Fruit fly (Drosophila melanogaster): ENCODE measurements around the gene CG33654.

The CG33654 gene

dm6 chr3R:9583122-9583521 is at the start of gene CG33654:
TSS of gene CG33654 (minus strand) at chr3R:9583222.
- no peak for TF ChIP-seq CG8478 (optimal IDR thresholded peaks at IDR 0.05)
- no peak for TF ChIP-seq CTCF (optimal IDR thresholded peaks at IDR 0.05)

DNA sequence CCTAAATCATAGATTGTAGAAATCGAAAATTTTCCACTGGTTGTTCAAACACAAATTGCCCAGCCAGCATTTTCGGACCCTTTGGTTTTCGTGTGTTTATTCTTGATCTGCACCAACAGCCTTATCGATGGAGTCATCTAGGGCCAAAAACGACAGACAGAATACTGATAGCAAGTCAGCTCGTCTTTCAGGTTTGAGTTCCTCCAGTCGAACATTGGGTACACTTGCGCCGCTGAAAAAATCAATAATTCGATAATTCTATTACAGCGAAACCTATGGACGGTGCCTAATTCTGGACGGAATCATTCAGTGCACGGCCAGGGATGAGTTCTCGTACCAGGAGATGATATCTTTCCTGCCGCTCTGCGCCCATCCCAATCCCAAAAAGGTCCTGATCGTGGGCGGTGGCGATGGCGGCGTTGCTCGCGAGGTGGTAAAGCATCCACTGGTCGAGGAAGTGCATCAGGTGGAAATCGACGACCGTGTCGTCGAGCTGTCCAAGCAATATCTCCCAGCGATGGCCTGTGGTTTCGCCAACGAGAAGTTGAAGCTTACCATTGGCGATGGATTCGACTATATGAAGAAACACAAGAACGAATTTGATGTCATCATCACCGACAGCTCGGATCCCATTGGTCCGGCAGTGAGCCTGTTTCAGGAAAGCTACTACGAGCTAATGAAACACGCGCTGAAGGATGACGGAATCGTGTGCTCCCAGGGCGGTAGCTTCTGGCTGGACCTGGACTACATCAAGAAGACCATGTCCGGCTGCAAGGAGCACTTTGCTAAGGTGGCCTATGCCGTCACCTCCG is 49.3 kb upstream of the CG33654 start:
- TF ChIP-seq CTCF (optimal IDR thresholded peaks at IDR 0.05): no peak
- no peak for TF ChIP-seq CG8478 (optimal IDR thresholded peaks at IDR 0.05)

DNA sequence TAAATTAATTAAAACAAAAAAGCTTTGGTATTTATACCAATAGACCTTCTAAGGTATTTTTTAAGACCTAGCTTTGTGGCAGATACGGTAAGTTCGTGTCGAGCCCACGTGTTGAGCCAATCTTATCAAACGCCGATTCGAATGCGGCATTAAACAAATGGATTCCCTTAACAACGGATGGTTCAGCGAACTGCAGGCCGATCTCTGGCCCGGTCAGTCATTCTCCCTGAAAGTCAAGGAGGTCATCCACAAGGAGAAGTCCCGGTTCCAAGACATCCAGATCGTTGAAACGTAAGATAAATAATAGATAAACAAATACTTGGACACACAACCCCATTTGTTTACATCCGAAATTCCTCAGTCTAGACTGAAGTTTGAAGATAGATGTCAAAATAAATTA is 48.5 kb upstream of the CG33654 start, which contains the start of gene SpdS:
Gene SpdS, plus strand, starts transcription at position 78 of the 400 bp plus-strand sequence.
- TF ChIP-seq CG8478 (optimal IDR thresholded peaks at IDR 0.05) (no peak), CTCF (optimal IDR thresholded peaks at IDR 0.05) (no peak)

DNA sequence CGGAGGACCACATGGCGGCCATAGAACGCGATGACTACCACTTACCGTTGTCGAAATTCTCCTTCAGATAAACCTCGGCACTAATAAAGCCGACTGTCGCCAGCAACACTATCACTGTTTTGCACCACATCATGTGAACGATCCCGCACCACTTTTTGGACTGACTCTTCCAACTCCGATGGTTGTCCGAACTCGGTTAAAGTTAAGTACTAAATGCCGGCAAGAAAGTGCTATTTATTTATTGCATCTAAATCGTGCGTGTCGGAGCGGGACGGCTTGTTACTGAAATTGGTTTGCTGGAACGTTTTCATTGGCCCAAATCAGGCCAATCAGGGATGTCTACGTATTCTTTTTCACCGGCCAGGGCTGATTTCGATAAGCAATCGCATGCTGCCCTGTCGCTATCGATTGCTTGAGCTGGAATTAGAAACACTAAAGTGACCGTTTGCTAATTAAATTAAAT is 47.6 kb upstream of the CG33654 start, which contains the start of gene Calr:
Gene Calr, minus strand, starts transcription at position 219 of the 463 bp plus-strand sequence.
- TF ChIP-seq CG8478 (optimal IDR thresholded peaks at IDR 0.05) (no peak), CTCF (optimal IDR thresholded peaks at IDR 0.05) (peak in 1 of 2 experiments; percentile 5)

dm6 chr3R:9630053-9630632 is 47.1 kb upstream of the CG33654 start:
- TF ChIP-seq CTCF (optimal IDR thresholded peaks at IDR 0.05) (no peak), CG8478 (optimal IDR thresholded peaks at IDR 0.05) (no peak)

DNA sequence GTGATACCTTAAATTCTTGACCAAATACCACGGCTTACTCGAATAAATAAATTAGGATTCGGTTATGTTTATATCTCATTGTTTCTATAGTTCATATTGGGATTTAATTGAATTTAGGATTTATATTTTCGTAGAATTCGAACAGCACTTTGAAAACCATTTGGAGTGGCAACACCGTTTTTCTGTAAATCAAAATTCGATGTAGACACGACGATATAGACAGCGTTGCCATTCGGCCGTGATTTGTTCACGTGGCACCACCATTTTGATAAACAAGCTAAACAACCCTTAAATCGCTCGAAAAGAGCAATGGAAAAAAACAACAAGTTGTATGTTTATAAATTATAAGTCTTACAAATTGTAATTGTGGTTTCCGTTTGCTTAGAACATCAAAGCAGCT is 45.6 kb upstream of the CG33654 start:
- TF ChIP-seq CG8478 (optimal IDR thresholded peaks at IDR 0.05) (no peak), CTCF (optimal IDR thresholded peaks at IDR 0.05) (no peak)

dm6 chr3R:9628036-9628435 is 45.0 kb upstream of the CG33654 start:
- TF ChIP-seq CG8478 (optimal IDR thresholded peaks at IDR 0.05) (no peak), CTCF (optimal IDR thresholded peaks at IDR 0.05) (no peak)

- TF ChIP-seq CTCF (optimal IDR thresholded peaks at IDR 0.05) (no peak), CG8478 (optimal IDR thresholded peaks at IDR 0.05) (no peak)
Observed at dm6 chr3R:9626880-9627401, 43.9 kb upstream of the CG33654 start, which contains the start of the genes CG9427 and CG8319. TSS of gene CG9427 (minus strand) at chr3R:9626930. TSS of gene CG8319 (plus strand) at chr3R:9627321.

- no peak for TF ChIP-seq CTCF (optimal IDR thresholded peaks at IDR 0.05)
- no peak for TF ChIP-seq CG8478 (optimal IDR thresholded peaks at IDR 0.05)
Observed at dm6 chr3R:9626266-9626665, 43.2 kb upstream of the CG33654 start.

- no peak for TF ChIP-seq CG8478 (optimal IDR thresholded peaks at IDR 0.05)
- no peak for TF ChIP-seq CTCF (optimal IDR thresholded peaks at IDR 0.05)
Observed at dm6 chr3R:9625443-9625842, 42.4 kb upstream of the CG33654 start.

DNA sequence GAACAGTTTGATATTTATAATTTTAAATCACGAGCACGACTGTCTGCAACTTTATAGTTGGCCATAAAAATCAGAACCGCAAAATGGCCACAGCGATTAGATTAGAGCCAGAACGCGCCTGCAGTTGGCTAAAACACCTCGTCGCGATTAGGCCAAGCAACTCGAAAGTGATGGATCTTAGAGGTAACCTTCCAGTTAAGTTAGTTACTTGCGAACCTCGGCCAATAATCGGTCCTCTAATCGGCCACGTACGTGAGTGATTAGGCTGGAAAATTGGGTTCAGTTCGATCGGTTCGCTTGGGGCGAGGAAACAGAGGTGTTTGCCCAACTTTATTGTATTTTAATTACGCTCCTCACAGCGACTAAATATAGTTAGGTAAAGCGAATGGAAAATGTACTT is 37.3 kb upstream of the CG33654 start:
- no peak for TF ChIP-seq CG8478 (optimal IDR thresholded peaks at IDR 0.05)
- no peak for TF ChIP-seq CTCF (optimal IDR thresholded peaks at IDR 0.05)

DNA sequence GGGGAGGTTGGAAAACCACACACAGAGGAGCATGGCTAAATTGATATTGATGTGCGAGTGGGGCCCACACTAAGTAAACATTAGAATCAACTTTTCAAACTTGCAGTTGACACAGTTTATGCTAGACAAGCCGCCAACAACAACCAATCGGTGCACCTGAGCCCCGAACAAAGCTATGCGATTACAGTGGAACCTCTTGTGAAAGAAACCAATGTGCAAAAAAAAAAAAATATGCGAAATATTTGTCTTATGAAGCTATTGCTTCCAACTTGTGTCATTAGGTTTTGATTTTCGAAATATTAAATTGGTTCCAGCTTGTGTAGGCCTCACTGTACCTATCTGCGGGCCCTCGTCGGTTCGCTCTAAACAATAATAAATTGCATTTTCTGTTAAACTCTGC is 35.3 kb upstream of the CG33654 start:
- TF ChIP-seq CG8478 (optimal IDR thresholded peaks at IDR 0.05) (no peak), CTCF (optimal IDR thresholded peaks at IDR 0.05) (no peak)

- TF ChIP-seq CTCF (optimal IDR thresholded peaks at IDR 0.05) (no peak), CG8478 (optimal IDR thresholded peaks at IDR 0.05) (no peak)
Observed at dm6 chr3R:9613124-9613523, 30.1 kb upstream of the CG33654 start.

dm6 chr3R:9612217-9612616 is 29.2 kb upstream of the CG33654 start:
- TF ChIP-seq CG8478 (optimal IDR thresholded peaks at IDR 0.05) (no peak), CTCF (optimal IDR thresholded peaks at IDR 0.05) (no peak)

DNA sequence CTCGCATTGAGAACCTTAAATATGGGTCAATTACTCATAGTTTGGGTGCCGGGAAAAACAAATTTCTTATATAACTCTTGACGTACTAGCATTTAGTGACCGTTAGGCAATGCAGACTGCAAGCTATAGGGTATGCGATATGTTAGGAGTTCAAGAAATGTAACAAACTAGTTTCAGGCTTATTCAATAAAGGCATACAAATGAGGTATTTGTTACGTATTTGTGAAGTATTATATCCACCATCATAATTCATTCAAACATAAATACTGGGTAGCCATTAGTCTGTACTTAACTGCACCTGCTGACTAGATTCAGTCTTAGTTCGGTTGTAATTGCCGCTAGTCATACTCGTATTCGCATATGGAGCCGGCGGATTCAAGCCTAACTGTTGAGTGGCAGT is 25.2 kb upstream of the CG33654 start:
- no peak for TF ChIP-seq CTCF (optimal IDR thresholded peaks at IDR 0.05)
- TF ChIP-seq CG8478 (optimal IDR thresholded peaks at IDR 0.05): no peak

All from S2 (cell line).